Fruit fly (Drosophila melanogaster): ENCODE measurements around the gene RpL8.
A peak's percentile ranks its signal among the peaks of the same experiment; 100 is the strongest.

RpL8 gene

DNA sequence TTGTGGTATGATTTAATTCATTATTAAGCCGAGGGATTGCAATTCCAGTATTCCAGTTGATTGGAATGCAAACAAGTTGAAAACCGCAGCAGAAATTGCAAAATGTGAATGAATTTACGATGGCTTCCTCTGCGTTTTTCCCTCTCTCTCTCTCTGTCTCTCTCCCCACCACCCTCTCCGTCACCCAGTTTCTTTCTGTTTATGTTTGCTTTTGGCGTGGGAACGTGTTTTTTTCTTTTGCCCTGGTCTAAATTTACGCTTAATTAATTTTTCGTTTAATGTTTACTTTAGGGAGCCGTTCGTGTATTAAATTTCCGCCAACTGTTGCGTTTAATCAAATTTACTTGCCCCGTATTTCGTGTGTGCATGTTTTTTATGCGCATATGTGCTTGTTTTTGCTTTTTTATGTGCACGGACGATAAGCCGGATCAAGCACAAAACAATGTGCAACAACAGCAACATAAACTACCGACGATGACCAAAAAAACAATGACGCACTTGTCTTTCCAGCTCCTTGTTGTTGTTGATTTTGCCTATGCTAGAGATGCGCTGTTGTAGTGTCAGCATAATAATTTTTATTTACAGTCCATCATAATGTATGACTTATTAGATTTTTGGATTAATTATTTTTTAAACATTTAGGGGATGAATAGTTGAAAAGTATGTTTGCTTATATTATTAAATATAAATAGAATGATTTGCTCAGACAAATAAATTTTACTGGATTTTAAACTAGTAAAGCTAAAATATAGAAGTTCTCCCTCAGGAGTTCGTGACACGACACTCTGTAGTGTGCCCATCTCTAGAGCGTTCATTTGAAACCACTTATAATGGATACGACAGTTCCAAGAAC, 2.9 kb downstream of the RpL8 start:
- no peak for TF ChIP-seq h (optimal IDR thresholded peaks at IDR 0.05)

- TF ChIP-seq Sin3A (optimal IDR thresholded peaks at IDR 0.05) (no peak), ttk (optimal IDR thresholded peaks at IDR 0.05) (no peak), Myc (optimal IDR thresholded peaks at IDR 0.05) (no peak), psq (optimal IDR thresholded peaks at IDR 0.05) (no peak), insv (optimal IDR thresholded peaks at IDR 0.05) (no peak), h (optimal IDR thresholded peaks at IDR 0.05) (no peak)
Observed at dm6 chr3L:2590764-2591309, 3.6 kb downstream of the RpL8 start.

- TF ChIP-seq Myc (optimal IDR thresholded peaks at IDR 0.05) (no peak), insv (optimal IDR thresholded peaks at IDR 0.05) (no peak), Sin3A (optimal IDR thresholded peaks at IDR 0.05) (no peak), ttk (optimal IDR thresholded peaks at IDR 0.05) (no peak), psq (optimal IDR thresholded peaks at IDR 0.05) (no peak), h (optimal IDR thresholded peaks at IDR 0.05) (no peak)
Observed at dm6 chr3L:2595481-2595880, 8.2 kb downstream of the RpL8 start, which contains the start of gene CG16984. Gene CG16984, plus strand, starts transcription at chr3L:2595781.

DNA sequence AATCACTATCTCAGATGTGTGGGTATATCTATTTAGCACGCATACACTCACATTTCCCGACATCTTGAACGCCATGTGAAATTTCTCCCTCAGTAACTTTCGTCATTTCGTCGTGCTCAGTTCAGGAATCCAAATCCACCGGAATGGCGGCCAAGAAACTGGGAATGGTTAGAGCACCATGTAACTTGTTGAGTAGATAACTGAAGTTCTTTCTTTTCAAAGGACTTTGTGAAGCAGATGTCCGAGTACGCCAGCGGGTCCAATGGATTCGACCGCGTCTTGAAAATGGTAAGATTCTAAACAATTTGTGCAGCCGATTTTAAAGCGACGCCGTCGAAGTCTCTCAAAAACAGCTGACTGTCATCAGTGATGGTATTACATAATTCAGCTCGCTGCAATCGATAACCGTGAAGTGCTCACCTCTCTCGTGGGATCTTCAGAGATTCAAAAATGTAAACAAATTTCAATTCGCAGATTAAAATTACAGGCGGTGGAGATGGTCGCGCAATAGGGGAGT, 12.0 kb downstream of the RpL8 start, which contains the start of the genes CG16985 and CG12182:
Gene CG16985 (plus strand): TSS at position 84 of the 517 bp plus-strand sequence.
Gene CG12182 (minus strand): TSS at position 366 of the 517 bp plus-strand sequence.
- TF ChIP-seq psq (optimal IDR thresholded peaks at IDR 0.05) (no peak), ttk (optimal IDR thresholded peaks at IDR 0.05) (no peak), Myc (optimal IDR thresholded peaks at IDR 0.05) (no peak), h (optimal IDR thresholded peaks at IDR 0.05) (no peak), Sin3A (optimal IDR thresholded peaks at IDR 0.05) (no peak), insv (optimal IDR thresholded peaks at IDR 0.05) (no peak)

DNA sequence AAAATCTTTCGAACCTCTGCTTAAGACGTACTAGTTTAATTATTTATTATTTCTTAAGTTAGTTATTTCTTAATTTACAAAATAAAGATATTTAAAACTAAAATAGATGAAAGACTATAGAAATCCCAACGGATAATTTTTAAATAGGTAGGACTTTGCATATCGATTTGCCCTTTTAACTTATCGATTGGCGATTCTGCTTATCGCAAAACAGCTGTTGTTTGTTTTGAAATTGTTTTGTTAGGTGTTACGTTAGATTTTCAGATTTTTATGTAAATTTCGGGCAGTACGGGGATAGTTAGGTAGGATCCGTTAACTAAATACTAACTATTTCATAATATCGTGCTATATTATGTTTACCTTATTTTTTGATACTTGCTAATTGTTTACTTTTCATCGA, 12.9 kb downstream of the RpL8 start, which contains the start of gene CG16986:
Gene CG16986 (plus strand): TSS at position 188 of the 400 bp plus-strand sequence.
- TF ChIP-seq ttk (optimal IDR thresholded peaks at IDR 0.05) = no peak
- no peak for TF ChIP-seq Sin3A (optimal IDR thresholded peaks at IDR 0.05)
- TF ChIP-seq psq (optimal IDR thresholded peaks at IDR 0.05) = no peak
- no peak for TF ChIP-seq Myc (optimal IDR thresholded peaks at IDR 0.05)
- no peak for TF ChIP-seq h (optimal IDR thresholded peaks at IDR 0.05)
- no peak for TF ChIP-seq insv (optimal IDR thresholded peaks at IDR 0.05)

DNA sequence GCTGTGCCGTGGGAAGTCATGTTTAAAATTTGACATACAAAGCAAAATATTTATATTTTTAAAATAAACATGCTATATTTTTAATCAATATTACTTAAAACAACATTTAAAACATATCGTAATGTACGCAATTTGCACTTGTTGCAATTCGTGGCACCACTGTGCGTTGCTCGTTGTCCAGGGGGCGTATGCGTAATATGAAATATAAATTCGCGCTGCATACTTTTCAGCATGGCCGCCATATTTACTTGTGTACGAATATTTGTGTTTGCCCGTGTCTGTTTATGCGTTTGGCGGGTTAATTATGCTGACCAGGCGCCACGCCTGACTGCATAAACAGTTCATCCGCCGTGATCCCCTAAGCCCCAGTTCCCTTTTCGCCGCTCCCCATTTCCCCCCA, 21.6 kb downstream of the RpL8 start:
- TF ChIP-seq psq (optimal IDR thresholded peaks at IDR 0.05) (no peak), Myc (optimal IDR thresholded peaks at IDR 0.05) (no peak), insv (optimal IDR thresholded peaks at IDR 0.05) (no peak), h (optimal IDR thresholded peaks at IDR 0.05) (no peak), Sin3A (optimal IDR thresholded peaks at IDR 0.05) (no peak), ttk (optimal IDR thresholded peaks at IDR 0.05) (no peak)

DNA sequence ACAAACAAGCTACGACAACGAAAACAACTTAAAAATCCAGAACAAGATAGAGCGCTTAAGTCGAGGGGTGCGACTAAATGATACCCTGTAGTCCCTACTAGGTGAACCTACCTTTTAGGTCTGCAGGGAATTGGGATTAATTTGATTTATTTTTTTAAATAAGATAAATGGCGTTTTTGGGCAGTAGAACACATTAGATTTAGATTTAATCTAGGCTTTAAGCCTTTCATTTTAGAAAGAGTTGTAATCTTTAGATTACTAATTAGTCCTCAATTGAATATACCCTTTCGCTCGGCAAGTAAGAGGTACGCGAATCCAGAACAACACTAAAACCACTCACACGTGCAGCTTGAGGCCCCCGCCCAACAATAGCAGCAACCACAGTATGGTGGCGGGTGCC, 27.0 kb downstream of the RpL8 start:
- no peak for TF ChIP-seq ttk (optimal IDR thresholded peaks at IDR 0.05)
- TF ChIP-seq h (optimal IDR thresholded peaks at IDR 0.05) = no peak
- TF ChIP-seq psq (optimal IDR thresholded peaks at IDR 0.05) = no peak

DNA sequence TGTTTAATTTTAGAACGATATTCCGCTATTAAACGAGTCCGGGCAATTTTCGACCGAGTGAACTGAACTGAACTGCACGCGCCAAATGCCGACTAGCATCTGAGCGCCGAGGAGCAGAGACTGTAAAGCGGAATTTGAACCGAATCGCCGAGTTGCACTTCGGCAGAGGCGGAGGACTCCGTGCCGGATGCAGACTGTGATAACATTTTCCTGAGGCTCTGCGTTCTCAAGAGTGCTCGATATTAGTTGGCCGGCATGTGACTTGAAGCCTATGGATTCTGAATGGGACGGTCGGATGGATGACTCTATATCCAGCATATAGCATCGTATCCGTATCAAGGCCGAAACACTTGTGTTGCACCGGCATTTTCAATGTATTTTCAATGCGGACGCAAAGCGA, 42.7 kb downstream of the RpL8 start, which contains the start of gene Pxn:
Gene Pxn (minus strand): TSS at position 101 of the 400 bp plus-strand sequence.
- TF ChIP-seq insv (optimal IDR thresholded peaks at IDR 0.05) = no peak
- TF ChIP-seq h (optimal IDR thresholded peaks at IDR 0.05) = no peak
- TF ChIP-seq Myc (optimal IDR thresholded peaks at IDR 0.05) = no peak
- TF ChIP-seq Sin3A (optimal IDR thresholded peaks at IDR 0.05) = no peak
- no peak for TF ChIP-seq psq (optimal IDR thresholded peaks at IDR 0.05)
- TF ChIP-seq ttk (optimal IDR thresholded peaks at IDR 0.05) = no peak

dm6 chr3L:2631406-2631805, 44.1 kb downstream of the RpL8 start, which contains the start of the genes CG42245 and MEP-1:
Gene CG42245, plus strand, starts transcription at chr3L:2631715.
Gene MEP-1, plus strand, starts transcription at chr3L:2631715.
- TF ChIP-seq Sin3A (optimal IDR thresholded peaks at IDR 0.05) = no peak
- no peak for TF ChIP-seq ttk (optimal IDR thresholded peaks at IDR 0.05)
- TF ChIP-seq insv (optimal IDR thresholded peaks at IDR 0.05) = no peak
- no peak for TF ChIP-seq h (optimal IDR thresholded peaks at IDR 0.05)
- TF ChIP-seq psq (optimal IDR thresholded peaks at IDR 0.05) = no peak
- no peak for TF ChIP-seq Myc (optimal IDR thresholded peaks at IDR 0.05)

DNA sequence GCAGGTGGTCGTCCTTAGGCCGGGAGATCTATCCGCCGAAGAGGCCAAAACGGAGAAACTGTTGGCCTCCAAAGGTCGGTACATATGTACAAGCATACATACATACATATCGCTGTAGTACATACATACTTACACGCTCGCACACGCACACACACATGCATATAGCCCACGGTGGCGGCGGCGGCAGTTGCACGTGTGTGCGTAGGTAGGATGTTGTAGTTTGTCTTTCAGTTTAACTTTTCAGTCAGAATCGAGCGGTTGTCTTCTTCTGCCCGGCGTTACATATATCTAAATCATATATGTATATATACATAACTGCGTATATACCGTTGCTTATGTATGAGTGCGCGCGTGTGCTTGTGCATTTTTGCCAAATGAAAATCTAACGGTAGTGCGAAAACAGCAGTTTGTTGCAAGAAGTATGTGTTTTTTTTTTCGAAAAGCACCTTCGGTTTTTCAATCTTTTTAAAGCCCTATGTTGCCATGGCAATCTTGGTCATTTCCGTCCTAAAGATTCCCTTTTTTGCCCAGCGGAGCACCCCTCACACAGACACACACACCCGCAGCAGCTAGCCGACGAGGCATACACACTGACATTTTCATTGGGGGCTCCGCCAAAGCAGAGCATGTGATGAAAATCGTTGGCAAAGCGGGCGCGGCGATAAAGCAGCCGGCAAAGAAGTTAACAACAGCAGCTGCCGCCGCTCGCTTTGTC, 44.9 kb downstream of the RpL8 start:
- TF ChIP-seq Sin3A (optimal IDR thresholded peaks at IDR 0.05) (no peak), Myc (optimal IDR thresholded peaks at IDR 0.05) (no peak), h (optimal IDR thresholded peaks at IDR 0.05) (no peak), ttk (optimal IDR thresholded peaks at IDR 0.05) (no peak), insv (optimal IDR thresholded peaks at IDR 0.05) (no peak), psq (optimal IDR thresholded peaks at IDR 0.05) (no peak)

dm6 chr3L:2632763-2633100, 45.5 kb downstream of the RpL8 start:
- TF ChIP-seq insv (optimal IDR thresholded peaks at IDR 0.05) (no peak), ttk (optimal IDR thresholded peaks at IDR 0.05) (peak; percentile 32), Myc (optimal IDR thresholded peaks at IDR 0.05) (no peak), h (optimal IDR thresholded peaks at IDR 0.05) (no peak), psq (optimal IDR thresholded peaks at IDR 0.05) (peak; percentile 43), Sin3A (optimal IDR thresholded peaks at IDR 0.05) (no peak)
